Worm (Caenorhabditis elegans): Measurements from ENCODE around the gene ZK652.8.

Gene ZK652.8

ce11 chrIII:7818965-7819364 is 24.5 kb downstream of the ZK652.8 start:
- TF ChIP-seq F49E8.2 (tag; optimal IDR thresholded peaks at IDR 0.05; ENCODE audit: borderline replicate concordance): no peak
- no peak for TF ChIP-seq egl-43 (GFP tag; IDR thresholded peaks at IDR 0.05)
- no peak for TF ChIP-seq madf-9 (GFP tag; conservative IDR thresholded peaks at IDR 0.05)
- no peak for TF ChIP-seq ces-1 (GFP tag; optimal IDR thresholded peaks at IDR 0.05)
- no peak for TF ChIP-seq R02D3.7 (tag; optimal IDR thresholded peaks at IDR 0.05)
- no peak for TF ChIP-seq ceh-28 (tag; optimal IDR thresholded peaks at IDR 0.05)
- TF ChIP-seq spr-3 (GFP tag; optimal IDR thresholded peaks at IDR 0.05): no peak
- TF ChIP-seq dmd-6 (GFP tag; IDR thresholded peaks at IDR 0.05): no peak
- TF ChIP-seq ceh-82 (tag; optimal IDR thresholded peaks at IDR 0.05): no peak
- no peak for TF ChIP-seq madf-5 (GFP tag; IDR thresholded peaks at IDR 0.05)
- TF ChIP-seq vab-7 (GFP tag; IDR thresholded peaks at IDR 0.05): no peak
- TF ChIP-seq lin-1 (GFP tag; IDR thresholded peaks at IDR 0.05): no peak
- no peak for TF ChIP-seq hlh-30 (tag; optimal IDR thresholded peaks at IDR 0.05; ENCODE audit: insufficient read depth)
- TF ChIP-seq snpc-1.2 (GFP tag; IDR thresholded peaks at IDR 0.05): no peak
- no peak for TF ChIP-seq lsy-2 (tag; optimal IDR thresholded peaks at IDR 0.05)

ce11 chrIII:7816463-7816862 is 27.0 kb downstream of the ZK652.8 start:
- TF ChIP-seq T26A8.4 (GFP tag; IDR thresholded peaks at IDR 0.05) (no peak), nhr-6 (tag; optimal IDR thresholded peaks at IDR 0.05) (peak; percentile 100), unc-39 (tag; optimal IDR thresholded peaks at IDR 0.05) (no peak), hlh-11 (tag; optimal IDR thresholded peaks at IDR 0.05) (no peak), ceh-82 (tag; optimal IDR thresholded peaks at IDR 0.05) (no peak)

ce11 chrIII:7815571-7816348 is 27.7 kb downstream of the ZK652.8 start:
- no peak for TF ChIP-seq mxl-2 (GFP tag; conservative IDR thresholded peaks at IDR 0.05)
- no peak for TF ChIP-seq dmd-8 (GFP tag; IDR thresholded peaks at IDR 0.05)
- no peak for TF ChIP-seq ama-1 (optimal IDR thresholded peaks at IDR 0.05)
- TF ChIP-seq nhr-6 (tag; optimal IDR thresholded peaks at IDR 0.05): peak; percentile 100

DNA sequence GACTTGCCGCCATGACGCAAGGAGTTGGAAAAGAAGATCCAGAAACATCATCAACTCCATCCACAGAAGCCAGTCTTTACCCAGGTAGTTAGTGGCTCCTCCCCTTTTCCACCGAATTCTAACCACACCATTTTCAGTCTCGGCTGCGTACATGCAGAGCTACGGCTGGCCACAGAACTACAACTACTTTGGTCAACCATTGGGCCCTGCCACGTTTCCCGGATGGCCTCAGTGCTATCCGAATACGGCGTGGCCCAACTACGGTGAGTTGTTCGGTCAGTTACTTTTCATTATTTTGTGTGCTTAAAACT is 28.4 kb downstream of the ZK652.8 start:
- peak in 1 of 2 experiments; percentile 49 for TF ChIP-seq unc-62 (GFP tag; optimal IDR thresholded peaks at IDR 0.05 in 1 of 2)
- TF ChIP-seq unc-62 (tag; optimal IDR thresholded peaks at IDR 0.05): no peak
- TF ChIP-seq aha-1 (tag): no peak

- TF ChIP-seq nhr-6 (tag; optimal IDR thresholded peaks at IDR 0.05) (peak; percentile 100), tra-1 (GFP tag; IDR thresholded peaks at IDR 0.05) (no peak)
Measured at ce11 chrIII:7814159-7815055, 29.0 kb downstream of the ZK652.8 start, which contains the start of gene egl-5. TSS of gene egl-5 (plus strand) at chrIII:7814374.

ce11 chrIII:7812208-7812880 is 31.1 kb downstream of the ZK652.8 start:
- no peak for TF ChIP-seq F26F4.8 (GFP tag; conservative IDR thresholded peaks at IDR 0.05)
- no peak for TF ChIP-seq T26A8.4 (GFP tag; IDR thresholded peaks at IDR 0.05)
- TF ChIP-seq unc-62 (GFP tag; optimal IDR thresholded peaks at IDR 0.05 in 1 of 2): peak in 1 of 2 experiments; percentile 12
- TF ChIP-seq unc-62 (tag; optimal IDR thresholded peaks at IDR 0.05): no peak
- TF ChIP-seq nhr-10 (tag; optimal IDR thresholded peaks at IDR 0.05): no peak
- no peak for TF ChIP-seq gei-8 (GFP tag; optimal IDR thresholded peaks at IDR 0.05)
- TF ChIP-seq set-16 (GFP tag; IDR thresholded peaks at IDR 0.05): peak; percentile 91
- TF ChIP-seq duxl-1 (tag; optimal IDR thresholded peaks at IDR 0.05; ENCODE audit: poor library complexity): peak; percentile 62
